Worm (Caenorhabditis elegans) whole organism, mixed stage, embryonic: Measurements from ENCODE around the gene abu-13.

Source experiments
- M03D4.4 ChIP-seq: sonication (generic microtip); optimal IDR thresholded peaks from 2 replicates; lab custom pipeline; 2017; ENCODE audit warnings: mild to moderate bottlenecking, missing genetic modification characterization, missing compliant biosample characterization
- bed-3 ChIP-seq: fragments of 200-800 bp; sonication (Bioruptor generic); optimal IDR thresholded peaks from 3 replicates; lab custom pipeline; 2018; ENCODE audit warnings: mild to moderate bottlenecking, missing genetic modification characterization, moderate library complexity, missing compliant biosample characterization
- blmp-1 ChIP-seq: fragments of 150-350 bp; optimal IDR thresholded peaks from 2 replicates; lab custom pipeline; 2014; ENCODE audit warnings: missing biosample characterization, missing genetic modification characterization
- ceh-39 ChIP-seq: fragments of 150-350 bp; optimal IDR thresholded peaks from 2 replicates; lab custom pipeline; 2014; ENCODE audit warnings: missing biosample characterization, missing genetic modification characterization
- ces-1 ChIP-seq: fragments of 150-350 bp; optimal IDR thresholded peaks from 2 replicates; lab custom pipeline; 2014; ENCODE audit warnings: missing biosample characterization, missing genetic modification reagents, missing genetic modification characterization
- cnd-1 ChIP-seq: fragments of 200-800 bp; sonication (Bioruptor generic); optimal IDR thresholded peaks from 2 replicates; lab custom pipeline; 2018; ENCODE audit warnings: mild to moderate bottlenecking, missing genetic modification characterization, missing compliant biosample characterization
- drap-1 ChIP-seq: fragments of 200-800 bp; sonication (Bioruptor generic); optimal IDR thresholded peaks from 3 replicates; lab custom pipeline; 2018; ENCODE audit warnings: mild to moderate bottlenecking, missing genetic modification characterization, missing compliant biosample characterization
- elt-1 ChIP-seq: sonication (generic microtip); optimal IDR thresholded peaks from 2 replicates; lab custom pipeline; 2017; ENCODE audit warnings: missing genetic modification characterization, mild to moderate bottlenecking, missing compliant biosample characterization, antibody characterized with exemption, moderate library complexity, borderline replicate concordance; ENCODE audit not compliant: insufficient read depth
- flh-1 ChIP-seq: fragments of 200-800 bp; sonication (Bioruptor generic); optimal IDR thresholded peaks from 2 replicates; lab custom pipeline; 2018; ENCODE audit warnings: mild to moderate bottlenecking, missing genetic modification characterization, moderate library complexity, missing compliant biosample characterization
- ham-2 ChIP-seq: fragments of 200-800 bp; sonication (Bioruptor generic); optimal IDR thresholded peaks from 2 replicates; lab custom pipeline; 2018; ENCODE audit warnings: mild to moderate bottlenecking, missing genetic modification characterization, missing compliant biosample characterization
- hlh-1 ChIP-seq: fragments of 150-350 bp; optimal IDR thresholded peaks from 2 replicates; lab custom pipeline; 2014; ENCODE audit warnings: missing biosample characterization, missing genetic modification reagents, missing genetic modification characterization
- lin-32 ChIP-seq: fragments of 200-800 bp; sonication (Bioruptor generic); optimal IDR thresholded peaks from 2 replicates; lab custom pipeline; 2018; ENCODE audit warnings: mild to moderate bottlenecking, missing genetic modification characterization, missing compliant biosample characterization
- lsy-2 ChIP-seq: fragments of 150-350 bp; optimal IDR thresholded peaks from 2 replicates; lab custom pipeline; 2014; ENCODE audit warnings: missing biosample characterization, missing genetic modification characterization
- mab-5 ChIP-seq: fragments of 150-350 bp; optimal IDR thresholded peaks from 2 replicates; lab custom pipeline; 2014; ENCODE audit warnings: missing biosample characterization, missing genetic modification characterization
- mep-1 ChIP-seq: fragments of 150-350 bp; optimal IDR thresholded peaks from 2 replicates; lab custom pipeline; 2017; ENCODE audit warnings: missing biosample characterization, missing genetic modification reagents, missing genetic modification characterization, inconsistent platforms
- mls-2 ChIP-seq: sonication (generic microtip); optimal IDR thresholded peaks from 2 replicates; lab custom pipeline; 2016; ENCODE audit warnings: mild to moderate bottlenecking, missing genetic modification characterization, moderate library complexity, missing compliant biosample characterization
- nhr-12 ChIP-seq: fragments of 150-350 bp; optimal IDR thresholded peaks from 2 replicates; lab custom pipeline; 2014; ENCODE audit warnings: missing biosample characterization, missing genetic modification characterization
- nhr-2 ChIP-seq: fragments of 150-350 bp; optimal IDR thresholded peaks from 2 replicates; lab custom pipeline; 2014; ENCODE audit warnings: missing biosample characterization, missing genetic modification characterization
- nhr-237 ChIP-seq: fragments of 150-350 bp; optimal IDR thresholded peaks from 2 replicates; lab custom pipeline; 2014; ENCODE audit warnings: missing biosample characterization, missing genetic modification characterization
- nhr-28 ChIP-seq: fragments of 150-350 bp; optimal IDR thresholded peaks from 2 replicates; lab custom pipeline; 2014; ENCODE audit warnings: missing biosample characterization, missing genetic modification characterization
- nhr-76 ChIP-seq: sonication (generic microtip); optimal IDR thresholded peaks from 2 replicates; lab custom pipeline; 2017; ENCODE audit warnings: missing biosample characterization, missing genetic modification characterization
- pha-4 ChIP-seq: fragments of 150-350 bp; optimal IDR thresholded peaks from 2 replicates; lab custom pipeline; 2018; ENCODE audit warnings: missing biosample characterization, missing genetic modification reagents, missing genetic modification characterization
- sem-2 ChIP-seq: fragments of 200-800 bp; sonication (Bioruptor generic); optimal IDR thresholded peaks from 2 replicates; lab custom pipeline; 2018; ENCODE audit warnings: mild to moderate bottlenecking, missing genetic modification characterization, missing compliant biosample characterization
- snpc-4 ChIP-seq: fragments of 150-350 bp; optimal IDR thresholded peaks from 2 replicates; lab custom pipeline; 2014; ENCODE audit warnings: missing biosample characterization, missing genetic modification characterization
- sptf-1 ChIP-seq: sonication (generic microtip); optimal IDR thresholded peaks from 2 replicates; lab custom pipeline; 2017; ENCODE audit warnings: mild to moderate bottlenecking, missing genetic modification characterization, moderate library complexity, missing compliant biosample characterization
- tbx-8 ChIP-seq: fragments of 200-800 bp; sonication (Bioruptor generic); optimal IDR thresholded peaks from 2 replicates; lab custom pipeline; 2018; ENCODE audit warnings: mild to moderate bottlenecking, missing genetic modification characterization, moderate library complexity, missing compliant biosample characterization
- unc-120 ChIP-seq: sonication (generic microtip); optimal IDR thresholded peaks from 2 replicates; lab custom pipeline; 2017; ENCODE audit warnings: missing genetic modification characterization, missing compliant biosample characterization; ENCODE audit not compliant: poor library complexity, severe bottlenecking
- unc-39 ChIP-seq: fragments of 150-350 bp; optimal IDR thresholded peaks from 2 replicates; lab custom pipeline; 2014; ENCODE audit warnings: missing biosample characterization, missing genetic modification characterization
- unc-62 ChIP-seq: fragments of 150-350 bp; optimal IDR thresholded peaks from 2 replicates; lab custom pipeline; 2014; ENCODE audit warnings: missing biosample characterization, missing genetic modification reagents, missing genetic modification characterization
- zip-8 ChIP-seq: fragments of 150-350 bp; optimal IDR thresholded peaks from 2 replicates; lab custom pipeline; 2014; ENCODE audit warnings: missing biosample characterization, missing genetic modification characterization
- ztf-11 ChIP-seq: fragments of 150-350 bp; optimal IDR thresholded peaks from 2 replicates; lab custom pipeline; 2014; ENCODE audit warnings: missing biosample characterization, missing genetic modification characterization

The abu-13 gene

ce11 chrIII:6951435-6951834, 5.7 kb upstream of the abu-13 start:
- TF ChIP-seq ces-1 (GFP tag; lab: Kevin White, UChicago): no peak
- TF ChIP-seq zip-8 (tag; lab: Kevin White, UChicago): no peak
- TF ChIP-seq lin-32 (GFP tag; lab: Kevin White, UChicago): no peak
- TF ChIP-seq lsy-2 (tag; lab: Kevin White, UChicago): no peak
- TF ChIP-seq sptf-1: no peak
- no peak for TF ChIP-seq tbx-8 (GFP tag; lab: Kevin White, UChicago)
- TF ChIP-seq mab-5: no peak
- TF ChIP-seq snpc-4: no peak
- TF ChIP-seq nhr-28: no peak
- TF ChIP-seq flh-1: no peak
- no peak for TF ChIP-seq M03D4.4 (tag; lab: Kevin White, UChicago)
- TF ChIP-seq blmp-1 (tag; lab: Kevin White, UChicago): peak; percentile 47
- TF ChIP-seq hlh-1 (tag; lab: Kevin White, UChicago): no peak
- no peak for TF ChIP-seq ztf-11 (tag; lab: Kevin White, UChicago)
- peak; percentile 13 for TF ChIP-seq nhr-237 (tag; lab: Kevin White, UChicago)

ce11 chrIII:6947896-6948295, 2.2 kb upstream of the abu-13 start:
- TF ChIP-seq lsy-2 (tag; lab: Kevin White, UChicago) (no peak), M03D4.4 (tag; lab: Kevin White, UChicago) (peak; percentile 22), nhr-28 (no peak), bed-3 (GFP tag; lab: Kevin White, UChicago) (no peak), ces-1 (GFP tag; lab: Kevin White, UChicago) (no peak), snpc-4 (no peak), sptf-1 (no peak), pha-4 (tag; lab: Kevin White, UChicago) (no peak), ztf-11 (tag; lab: Kevin White, UChicago) (no peak), flh-1 (no peak), unc-120 (tag; lab: Kevin White, UChicago) (peak; percentile 53), blmp-1 (tag; lab: Kevin White, UChicago) (no peak), elt-1 (tag; lab: Kevin White, UChicago) (no peak), hlh-1 (tag; lab: Kevin White, UChicago) (peak; percentile 77), drap-1 (no peak)

- TF ChIP-seq hlh-1 (tag; lab: Kevin White, UChicago): peak; percentile 58
- no peak for TF ChIP-seq mab-5
- TF ChIP-seq pha-4 (tag; lab: Kevin White, UChicago): no peak
- no peak for TF ChIP-seq tbx-8 (GFP tag; lab: Kevin White, UChicago)
- TF ChIP-seq unc-62 (GFP tag; lab: Kevin White, UChicago): no peak
Observed at ce11 chrIII:6946382-6946781, 684 bp upstream of the abu-13 start, which contains the start of gene let-711. Gene let-711, plus strand, starts transcription at chrIII:6946718.

ce11 chrIII:6945319-6945718, 379 bp downstream of the abu-13 start:
- no peak for TF ChIP-seq unc-62 (GFP tag; lab: Kevin White, UChicago)
- TF ChIP-seq nhr-237 (tag; lab: Kevin White, UChicago): no peak
- no peak for TF ChIP-seq drap-1
- TF ChIP-seq nhr-76 (tag; lab: Kevin White, UChicago): no peak
- no peak for TF ChIP-seq mab-5
- no peak for TF ChIP-seq flh-1
- no peak for TF ChIP-seq mep-1 (tag; lab: Kevin White, UChicago)
- TF ChIP-seq nhr-2 (tag; lab: Kevin White, UChicago): no peak
- no peak for TF ChIP-seq ztf-11 (tag; lab: Kevin White, UChicago)
- TF ChIP-seq sem-2 (GFP tag; lab: Kevin White, UChicago): no peak
- no peak for TF ChIP-seq cnd-1
- TF ChIP-seq, all 35 proteins: peak for 0

ce11 chrIII:6939523-6939922, 6.2 kb downstream of the abu-13 start, which contains the start of gene F57B9.3:
Gene F57B9.3, plus strand, starts transcription at chrIII:6939823.
- TF ChIP-seq mab-5 (no peak), ham-2 (no peak), unc-39 (tag; lab: Kevin White, UChicago) (no peak), pha-4 (tag; lab: Kevin White, UChicago) (no peak), lin-32 (GFP tag; lab: Kevin White, UChicago) (no peak), nhr-12 (tag; lab: Kevin White, UChicago) (no peak), snpc-4 (no peak), mls-2 (tag; lab: Kevin White, UChicago) (no peak), drap-1 (no peak), M03D4.4 (tag; lab: Kevin White, UChicago) (no peak), nhr-2 (tag; lab: Kevin White, UChicago) (no peak), blmp-1 (tag; lab: Kevin White, UChicago) (no peak), unc-62 (GFP tag; lab: Kevin White, UChicago) (no peak), unc-120 (tag; lab: Kevin White, UChicago) (no peak), hlh-1 (tag; lab: Kevin White, UChicago) (no peak), ceh-39 (tag; lab: Kevin White, UChicago) (no peak), bed-3 (GFP tag; lab: Kevin White, UChicago) (no peak)
